Worm (Caenorhabditis elegans): ENCODE results near the gene ben-1.

ce11 chrIII:3539499-3539898 lies 1.9 kb downstream of the ben-1 start:
- TF ChIP-seq nfya-1 (tag; optimal IDR thresholded peaks at IDR 0.05; ENCODE audit: insufficient read depth) (no peak), ztf-11 (tag; optimal IDR thresholded peaks at IDR 0.05) (no peak), nhr-12 (tag; optimal IDR thresholded peaks at IDR 0.05) (no peak), nhr-77 (tag; optimal IDR thresholded peaks at IDR 0.05) (no peak), lin-15B (tag; optimal IDR thresholded peaks at IDR 0.05) (no peak), tbx-2 (tag; optimal IDR thresholded peaks at IDR 0.05) (no peak), eor-1 (tag; optimal IDR thresholded peaks at IDR 0.05) (no peak), nhr-11 (tag; optimal IDR thresholded peaks at IDR 0.05) (no peak)

Data from whole organism, L3 larva.